Fruit fly (Drosophila melanogaster) whole organism, embryonic: ENCODE results near the gene Miga.

Experiments
- CG12236 ChIP-seq: fragments of 200-800 bp; sonication (Bioruptor generic); optimal IDR thresholded peaks from 2 replicates; lab custom pipeline; 2016; ENCODE audit warnings: missing biosample characterization, missing genetic modification characterization
- CG1603 ChIP-seq: fragments of 200-800 bp; sonication (Bioruptor generic); optimal IDR thresholded peaks from 2 replicates; lab custom pipeline; 2019; ENCODE audit warnings: missing biosample characterization, mild to moderate bottlenecking, missing genetic modification characterization, moderate library complexity
- CG7786 ChIP-seq: fragments of 200-800 bp; sonication (Bioruptor generic); optimal IDR thresholded peaks from 2 replicates; lab custom pipeline; 2016; ENCODE audit warnings: missing biosample characterization, missing genetic modification characterization
- CG7963 ChIP-seq: fragments of 200-800 bp; sonication (Bioruptor generic); IDR thresholded peaks from 3 replicates; pipeline ENCODE4 v1.3.6; 2022; ENCODE audit warnings: missing biosample characterization, missing genetic modification characterization; ENCODE audit not compliant: partially characterized antibody
- CG8478 ChIP-seq: fragments of >200 bp; optimal IDR thresholded peaks from 2 replicates; lab custom pipeline; 2018
- D ChIP-seq, 2 experiments: fragments of 200-800 bp in 1 of 2; fragments of >200 bp in 1 of 2; sonication (Bioruptor generic) in 1 of 2; optimal IDR thresholded peaks; 2 replicates in 1 of 2; 3 replicates in 1 of 2; lab custom pipeline; 2017; ENCODE audit warnings: mild to moderate bottlenecking in 1 of 2, missing biosample characterization in 1 of 2, missing genetic modification characterization in 1 of 2, missing genetic modification reagents in 1 of 2
- Dad ChIP-seq: fragments of 200-800 bp; sonication (Bioruptor generic); optimal IDR thresholded peaks from 3 replicates; lab custom pipeline; 2016; ENCODE audit warnings: missing biosample characterization, missing genetic modification characterization
- Mes4 ChIP-seq: fragments of 200-800 bp; sonication (Bioruptor generic); optimal IDR thresholded peaks from 2 replicates; lab custom pipeline; 2016; ENCODE audit warnings: missing biosample characterization, missing genetic modification characterization
- Nf-YB ChIP-seq: fragments of 200-800 bp; sonication (Bioruptor generic); optimal IDR thresholded peaks from 3 replicates; lab custom pipeline; 2019; ENCODE audit warnings: missing biosample characterization, mild to moderate bottlenecking, missing genetic modification characterization, moderate library complexity
- fd64A ChIP-seq: fragments of 200-800 bp; sonication (Bioruptor generic); optimal IDR thresholded peaks from 3 replicates; lab custom pipeline; 2018; ENCODE audit warnings: missing biosample characterization, mild to moderate bottlenecking, missing genetic modification characterization
- gsb ChIP-seq: fragments of 200-800 bp; sonication (Bioruptor generic); IDR thresholded peaks from 2 replicates; pipeline ENCODE4 v1.3.6; 2022; ENCODE audit warnings: missing biosample characterization, missing genetic modification characterization
- jigr1 ChIP-seq: fragments of 200-800 bp; sonication (Bioruptor generic); IDR thresholded peaks from 3 replicates; pipeline ENCODE4 v1.3.6; 2022; ENCODE audit warnings: missing biosample characterization, missing genetic modification characterization
- maf-S ChIP-seq: fragments of 200-800 bp; sonication (Bioruptor generic); optimal IDR thresholded peaks from 2 replicates; lab custom pipeline; 2016; ENCODE audit warnings: missing biosample characterization, missing genetic modification characterization
- nerfin-2 ChIP-seq: fragments of 200-800 bp; sonication (Bioruptor generic); IDR thresholded peaks from 2 replicates; pipeline ENCODE4 v1.3.6; 2022; ENCODE audit warnings: missing biosample characterization, missing genetic modification characterization; ENCODE audit not compliant: partially characterized antibody

DNA sequence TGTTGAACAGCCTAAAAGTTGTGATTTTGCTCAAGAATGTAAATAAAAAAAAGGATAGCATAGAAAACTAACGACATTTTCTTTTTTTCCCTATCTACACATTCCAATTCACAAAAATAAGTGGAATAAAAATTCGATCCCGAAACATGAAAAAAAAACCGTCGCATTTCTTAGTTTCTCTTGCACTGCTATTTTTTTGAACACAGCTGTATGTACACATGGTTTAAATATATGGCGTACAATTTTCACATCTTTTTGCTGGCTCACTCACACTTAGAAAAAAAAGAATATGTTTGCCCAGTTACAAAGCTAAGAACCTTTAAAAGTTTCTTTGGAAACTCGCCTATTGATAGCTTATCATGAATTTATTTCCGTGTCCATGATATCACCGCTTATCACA, 22.6 kb upstream of the Miga start:
- no peak for TF ChIP-seq CG12236 (GFP tag; lab: Kevin White, UChicago)
- no peak for TF ChIP-seq gsb (GFP tag; lab: Robert Waterston, UW)
- no peak for TF ChIP-seq maf-S (GFP tag; lab: Kevin White, UChicago)
- no peak for TF ChIP-seq jigr1 (GFP tag; lab: Robert Waterston, UW)
- no peak for TF ChIP-seq Mes4
- no peak for TF ChIP-seq nerfin-2 (GFP tag; lab: Robert Waterston, UW)
- TF ChIP-seq Nf-YB (GFP tag; lab: Kevin White, UChicago) = no peak
- no peak for TF ChIP-seq Dad
- TF ChIP-seq CG7963 (GFP tag; lab: Robert Waterston, UW) = no peak
- TF ChIP-seq CG8478 = no peak
- no peak for TF ChIP-seq fd64A (GFP tag; lab: Kevin White, UChicago)
- no peak for TF ChIP-seq D (optimal IDR thresholded peaks at IDR 0.05; lab: Kevin White, UChicago)
- TF ChIP-seq D (GFP tag; optimal IDR thresholded peaks at IDR 0.05; lab: Kevin White, UChicago) = no peak
- no peak for TF ChIP-seq CG1603 (tag; lab: Kevin White, UChicago)
- TF ChIP-seq CG7786 (GFP tag; lab: Kevin White, UChicago) = no peak
